Fruit fly (Drosophila melanogaster) whole organism, adult: ENCODE results near the gene CG6118.

Source experiments
- CG11617 ChIP-seq: fragments of 200-800 bp; sonication (Bioruptor generic); optimal IDR thresholded peaks from 2 replicates; lab custom pipeline; 2017; ENCODE audit warnings: mild to moderate bottlenecking, missing biosample characterization, missing genetic modification reagents, missing genetic modification characterization
- CG12768 ChIP-seq: fragments of 200-800 bp; sonication (Bioruptor generic); optimal IDR thresholded peaks from 2 replicates; lab custom pipeline; 2017; ENCODE audit warnings: missing biosample characterization, missing genetic modification characterization, mild to moderate bottlenecking, moderate library complexity, missing genetic modification reagents
- CG14711 ChIP-seq: fragments of 200-800 bp; sonication (Bioruptor generic); optimal IDR thresholded peaks from 2 replicates; lab custom pipeline; 2018; ENCODE audit warnings: missing biosample characterization, mild to moderate bottlenecking, missing genetic modification characterization, moderate library complexity
- CG1620 ChIP-seq: fragments of 200-800 bp; sonication (Bioruptor generic); optimal IDR thresholded peaks from 2 replicates; lab custom pipeline; 2016; ENCODE audit warnings: missing biosample characterization, missing genetic modification characterization
- CG33017 ChIP-seq: fragments of 200-800 bp; sonication (Bioruptor generic); optimal IDR thresholded peaks from 2 replicates; lab custom pipeline; 2018; ENCODE audit warnings: missing biosample characterization, mild to moderate bottlenecking, missing genetic modification characterization, moderate library complexity
- CG5204 ChIP-seq: fragments of 200-800 bp; sonication (Bioruptor generic); optimal IDR thresholded peaks from 2 replicates; lab custom pipeline; 2016; ENCODE audit warnings: missing biosample characterization, missing genetic modification characterization
- CG7045 ChIP-seq: fragments of 200-800 bp; sonication (Bioruptor generic); optimal IDR thresholded peaks from 2 replicates; lab custom pipeline; 2017; ENCODE audit warnings: missing biosample characterization, mild to moderate bottlenecking, missing genetic modification characterization
- CG7101 ChIP-seq: fragments of 200-800 bp; sonication (Bioruptor generic); optimal IDR thresholded peaks from 2 replicates; lab custom pipeline; 2018; ENCODE audit warnings: missing biosample characterization, mild to moderate bottlenecking, missing genetic modification characterization, moderate library complexity
- Clk ChIP-seq: fragments of 200-800 bp; sonication (Bioruptor generic); optimal IDR thresholded peaks from 2 replicates; lab custom pipeline; 2017; ENCODE audit warnings: missing biosample characterization, missing genetic modification characterization
- Hr96 ChIP-seq: fragments of 200-800 bp; sonication (Bioruptor generic); optimal IDR thresholded peaks from 2 replicates; lab custom pipeline; 2016; ENCODE audit warnings: missing biosample characterization, missing genetic modification characterization
- Mnt ChIP-seq: fragments of 200-800 bp; sonication (Bioruptor generic); optimal IDR thresholded peaks from 2 replicates; lab custom pipeline; 2016; ENCODE audit warnings: missing biosample characterization, mild to moderate bottlenecking, missing genetic modification characterization
- bab1 ChIP-seq: fragments of 200-800 bp; sonication (Bioruptor generic); optimal IDR thresholded peaks from 3 replicates; lab custom pipeline; 2019; ENCODE audit warnings: missing biosample characterization, mild to moderate bottlenecking, missing genetic modification characterization, moderate library complexity
- cic ChIP-seq: fragments of 200-800 bp; sonication (Bioruptor generic); optimal IDR thresholded peaks from 2 replicates; lab custom pipeline; 2017; ENCODE audit warnings: missing biosample characterization, mild to moderate bottlenecking, missing genetic modification characterization, moderate library complexity
- cnc ChIP-seq, 2 experiments: fragments of >200 bp; optimal IDR thresholded peaks; 2 replicates each; lab custom pipeline; 2017
- kay ChIP-seq: fragments of 200-800 bp; sonication (Bioruptor generic); peaks from one replicate; lab custom pipeline; 2016; ENCODE audit warnings: missing biosample characterization, missing genetic modification characterization, borderline replicate concordance
- ovo ChIP-seq: fragments of 200-800 bp; sonication (Bioruptor generic); optimal IDR thresholded peaks from 2 replicates; lab custom pipeline; 2016; ENCODE audit warnings: missing biosample characterization, missing genetic modification characterization
- pad ChIP-seq: fragments of 200-800 bp; sonication (Bioruptor generic); optimal IDR thresholded peaks from 3 replicates; lab custom pipeline; 2017; ENCODE audit warnings: missing biosample characterization, missing genetic modification characterization, mild to moderate bottlenecking, moderate library complexity, missing genetic modification reagents
- tj ChIP-seq: fragments of 200-800 bp; sonication (Bioruptor generic); optimal IDR thresholded peaks from 3 replicates; lab custom pipeline; 2017; ENCODE audit warnings: missing biosample characterization, mild to moderate bottlenecking, missing genetic modification characterization, moderate library complexity
- toe ChIP-seq: fragments of 200-800 bp; sonication (Bioruptor generic); optimal IDR thresholded peaks from 2 replicates; lab custom pipeline; 2016; ENCODE audit warnings: missing biosample characterization, missing genetic modification characterization

CG6118 gene

dm6 chr3R:15431142-15431541 lies 3.4 kb downstream of the CG6118 start:
- TF ChIP-seq toe (GFP tag; lab: Kevin White, UChicago) (no peak), tj (no peak)

dm6 chr3R:15430349-15430748 lies 4.2 kb downstream of the CG6118 start:
- no peak for TF ChIP-seq CG11617 (GFP tag; lab: Kevin White, UChicago)
- no peak for TF ChIP-seq toe (GFP tag; lab: Kevin White, UChicago)
- TF ChIP-seq CG5204 (GFP tag; lab: Kevin White, UChicago), result no peak
- TF ChIP-seq cic (GFP tag; lab: Kevin White, UChicago), result no peak
- no peak for TF ChIP-seq Mnt (GFP tag; lab: Kevin White, UChicago)
- TF ChIP-seq kay (GFP tag; lab: Kevin White, UChicago), result no peak

dm6 chr3R:15427818-15428199 lies 6.7 kb downstream of the CG6118 start:
- TF ChIP-seq kay (GFP tag; lab: Kevin White, UChicago) (no peak), pad (GFP tag; lab: Kevin White, UChicago) (no peak), Hr96 (GFP tag; lab: Kevin White, UChicago) (no peak), CG33017 (tag; lab: Kevin White, UChicago) (no peak), cnc (optimal IDR thresholded peaks at IDR 0.05; lab: Kevin White, UChicago) (no peak), CG14711 (tag; lab: Kevin White, UChicago) (no peak), cic (GFP tag; lab: Kevin White, UChicago) (no peak), CG7045 (GFP tag; lab: Kevin White, UChicago) (no peak), CG1620 (no peak), CG12768 (no peak), Clk (GFP tag; lab: Kevin White, UChicago) (no peak), CG5204 (GFP tag; lab: Kevin White, UChicago) (no peak), CG7101 (tag; lab: Kevin White, UChicago) (no peak), CG11617 (GFP tag; lab: Kevin White, UChicago) (no peak), ovo (GFP tag; lab: Kevin White, UChicago) (no peak)

- no peak for TF ChIP-seq Clk (GFP tag; lab: Kevin White, UChicago)
These were observed 7.2 kb downstream of the CG6118 start for dm6 chr3R:15427199-15427817.

- TF ChIP-seq CG14711 (tag; lab: Kevin White, UChicago) (no peak), kay (GFP tag; lab: Kevin White, UChicago) (no peak), cic (GFP tag; lab: Kevin White, UChicago) (no peak), CG33017 (tag; lab: Kevin White, UChicago) (no peak), CG7101 (tag; lab: Kevin White, UChicago) (no peak), Clk (GFP tag; lab: Kevin White, UChicago) (no peak), CG12768 (no peak), tj (no peak)
These were observed 8.7 kb downstream of the CG6118 start for dm6 chr3R:15425638-15426487.

- TF ChIP-seq kay (GFP tag; lab: Kevin White, UChicago) (no peak), pad (GFP tag; lab: Kevin White, UChicago) (no peak), CG7045 (GFP tag; lab: Kevin White, UChicago) (no peak), ovo (GFP tag; lab: Kevin White, UChicago) (no peak), bab1 (GFP tag; lab: Kevin White, UChicago) (no peak), CG33017 (tag; lab: Kevin White, UChicago) (no peak), CG14711 (tag; lab: Kevin White, UChicago) (no peak), cnc (optimal IDR thresholded peaks at IDR 0.05; lab: Kevin White, UChicago) (no peak), tj (no peak), Hr96 (GFP tag; lab: Kevin White, UChicago) (no peak), toe (GFP tag; lab: Kevin White, UChicago) (no peak), CG7101 (tag; lab: Kevin White, UChicago) (no peak)
These were observed 10.4 kb downstream of the CG6118 start for dm6 chr3R:15424187-15424586.

dm6 chr3R:15420375-15420931 lies 14.1 kb downstream of the CG6118 start:
- no peak for TF ChIP-seq toe (GFP tag; lab: Kevin White, UChicago)
- no peak for TF ChIP-seq Clk (GFP tag; lab: Kevin White, UChicago)
